Fruit fly (Drosophila melanogaster) whole organism, embryonic: Measurements from ENCODE around the gene PK1-R.

Experiments used
- Aef1 ChIP-seq: fragments of 200-800 bp; sonication (Bioruptor generic); IDR thresholded peaks from 3 replicates; pipeline ENCODE4 v1.3.6; 2022; ENCODE audit warnings: missing biosample characterization, missing genetic modification characterization
- Atf-2 ChIP-seq: fragments of 200-800 bp; sonication (Bioruptor generic); optimal IDR thresholded peaks from 2 replicates; lab custom pipeline; 2016; ENCODE audit warnings: missing biosample characterization, missing genetic modification characterization
- Atf6 ChIP-seq: fragments of 200-800 bp; sonication (Bioruptor generic); IDR thresholded peaks from 2 replicates; pipeline ENCODE4 v1.3.6; 2022; ENCODE audit warnings: missing biosample characterization, missing genetic modification characterization
- CG1024 ChIP-seq: fragments of 200-800 bp; sonication (Bioruptor generic); IDR thresholded peaks from 2 replicates; pipeline ENCODE4 v1.3.6; 2022; ENCODE audit warnings: missing biosample characterization, missing genetic modification characterization
- CG14965 ChIP-seq: fragments of 200-800 bp; sonication (Bioruptor generic); optimal IDR thresholded peaks from 2 replicates; lab custom pipeline; 2016; ENCODE audit warnings: missing biosample characterization, missing genetic modification characterization, borderline replicate concordance
- CG1529 ChIP-seq: fragments of 200-800 bp; sonication (Bioruptor generic); optimal IDR thresholded peaks from 3 replicates; lab custom pipeline; 2018; ENCODE audit warnings: missing biosample characterization, missing genetic modification characterization
- CG1603 ChIP-seq: fragments of 200-800 bp; sonication (Bioruptor generic); optimal IDR thresholded peaks from 2 replicates; lab custom pipeline; 2019; ENCODE audit warnings: missing biosample characterization, mild to moderate bottlenecking, missing genetic modification characterization, moderate library complexity
- CG17568 ChIP-seq: fragments of 200-800 bp; sonication (Bioruptor generic); optimal IDR thresholded peaks from 2 replicates; lab custom pipeline; 2018; ENCODE audit warnings: missing biosample characterization, mild to moderate bottlenecking, missing genetic modification characterization, moderate library complexity
- CG18476 ChIP-seq: fragments of 200-800 bp; sonication (Bioruptor generic); optimal IDR thresholded peaks from 2 replicates; lab custom pipeline; 2016; ENCODE audit warnings: missing biosample characterization, mild to moderate bottlenecking, missing genetic modification characterization
- CG18619 ChIP-seq: fragments of 200-800 bp; sonication (Bioruptor generic); optimal IDR thresholded peaks from 3 replicates; lab custom pipeline; 2017; ENCODE audit warnings: missing biosample characterization, mild to moderate bottlenecking, missing genetic modification characterization
- CG18764 ChIP-seq: fragments of 200-800 bp; sonication (Bioruptor generic); optimal IDR thresholded peaks from 3 replicates; lab custom pipeline; 2016; ENCODE audit warnings: missing biosample characterization, missing genetic modification characterization
- CG3065 ChIP-seq: fragments of 200-800 bp; sonication (Bioruptor generic); optimal IDR thresholded peaks from 2 replicates; lab custom pipeline; 2016; ENCODE audit warnings: missing biosample characterization, missing genetic modification characterization
- CG3847 ChIP-seq: fragments of 200-800 bp; sonication (Bioruptor generic); IDR thresholded peaks from 2 replicates; pipeline ENCODE4 v1.3.6; 2022; ENCODE audit warnings: missing biosample characterization, missing genetic modification characterization
- CG6854 ChIP-seq: fragments of 200-800 bp; sonication (Bioruptor generic); optimal IDR thresholded peaks from 3 replicates; lab custom pipeline; 2017; ENCODE audit warnings: missing biosample characterization, mild to moderate bottlenecking, missing genetic modification characterization
- CG7271 ChIP-seq: fragments of 200-800 bp; sonication (Bioruptor generic); optimal IDR thresholded peaks from 2 replicates; lab custom pipeline; 2018; ENCODE audit warnings: missing biosample characterization, mild to moderate bottlenecking, missing genetic modification characterization, moderate library complexity
- Drgx ChIP-seq: fragments of 200-800 bp; sonication (Bioruptor generic); IDR thresholded peaks from 2 replicates; pipeline ENCODE4 v1.3.6; 2022; ENCODE audit warnings: missing biosample characterization, missing genetic modification characterization
- E2f1 ChIP-seq: fragments of 200-800 bp; sonication (Bioruptor generic); IDR thresholded peaks from 2 replicates; pipeline ENCODE4 v1.3.6; 2022; ENCODE audit warnings: missing biosample characterization, missing genetic modification characterization
- Eip74EF ChIP-seq, 2 experiments: fragments of 200-800 bp in 1 of 2; fragments of >200 bp in 1 of 2; sonication (Bioruptor generic) in 1 of 2; optimal IDR thresholded peaks; 2 replicates each; lab custom pipeline; 2017 to 2019; ENCODE audit warnings: missing biosample characterization in 2 of 2, missing genetic modification characterization in 2 of 2, mild to moderate bottlenecking in 1 of 2, moderate library complexity in 1 of 2
- Fer1 ChIP-seq: fragments of 200-800 bp; sonication (Bioruptor generic); optimal IDR thresholded peaks from 2 replicates; lab custom pipeline; 2017; ENCODE audit warnings: missing biosample characterization, mild to moderate bottlenecking, missing genetic modification characterization
- GATAe ChIP-seq: fragments of 200-800 bp; sonication (Bioruptor generic); conservative IDR thresholded peaks from 2 replicates; pipeline ENCODE4 v1.3.6; 2022; ENCODE audit warnings: missing biosample characterization, missing genetic modification characterization
- HHEX ChIP-seq: fragments of 200-800 bp; sonication (Bioruptor generic); optimal IDR thresholded peaks from 3 replicates; lab custom pipeline; 2017; ENCODE audit warnings: missing biosample characterization, mild to moderate bottlenecking, missing genetic modification characterization, missing genetic modification reagents
- Mes4 ChIP-seq: fragments of 200-800 bp; sonication (Bioruptor generic); optimal IDR thresholded peaks from 2 replicates; lab custom pipeline; 2016; ENCODE audit warnings: missing biosample characterization, missing genetic modification characterization
- Myb ChIP-seq: fragments of 200-800 bp; sonication (Bioruptor generic); optimal IDR thresholded peaks from 2 replicates; lab custom pipeline; 2016; ENCODE audit warnings: missing biosample characterization, missing genetic modification characterization
- NFAT ChIP-seq: fragments of 200-800 bp; sonication (Bioruptor generic); IDR thresholded peaks from 2 replicates; pipeline ENCODE4 v1.3.6; 2022; ENCODE audit warnings: missing biosample characterization, missing genetic modification characterization
- Nf-YB ChIP-seq: fragments of 200-800 bp; sonication (Bioruptor generic); optimal IDR thresholded peaks from 3 replicates; lab custom pipeline; 2019; ENCODE audit warnings: missing biosample characterization, mild to moderate bottlenecking, missing genetic modification characterization, moderate library complexity
- Oli ChIP-seq: fragments of 200-800 bp; sonication (Bioruptor generic); optimal IDR thresholded peaks from 2 replicates; lab custom pipeline; 2018; ENCODE audit warnings: missing biosample characterization, mild to moderate bottlenecking, missing genetic modification characterization, moderate library complexity
- Rfx ChIP-seq: fragments of 200-800 bp; sonication (Bioruptor generic); IDR thresholded peaks from 2 replicates; pipeline ENCODE4 v1.3.6; 2022; ENCODE audit warnings: missing biosample characterization, missing genetic modification characterization
- Spps ChIP-seq: fragments of 200-800 bp; sonication (Bioruptor generic); optimal IDR thresholded peaks from 2 replicates; lab custom pipeline; 2018; ENCODE audit warnings: missing biosample characterization, mild to moderate bottlenecking, missing genetic modification characterization
- Trl ChIP-seq, 3 experiments: fragments of >200 bp in 2 of 3; fragments of 200-800 bp in 1 of 3; sonication (Bioruptor generic) in 1 of 3; optimal IDR thresholded peaks; 2 replicates in 1 of 3; 3 replicates in 2 of 3; lab custom pipeline; 2016 to 2017; ENCODE audit warnings: missing biosample characterization in 1 of 3, missing genetic modification characterization in 1 of 3
- ab ChIP-seq: fragments of 200-800 bp; sonication (Bioruptor generic); optimal IDR thresholded peaks from 2 replicates; lab custom pipeline; 2016; ENCODE audit warnings: missing biosample characterization, missing genetic modification characterization
- ash1 ChIP-seq: fragments of 200-800 bp; sonication (Bioruptor generic); optimal IDR thresholded peaks from 2 replicates; lab custom pipeline; 2018; ENCODE audit warnings: missing biosample characterization, mild to moderate bottlenecking, missing genetic modification characterization
- btn ChIP-seq: fragments of 200-800 bp; sonication (Bioruptor generic); optimal IDR thresholded peaks from 2 replicates; lab custom pipeline; 2016; ENCODE audit warnings: missing biosample characterization, missing genetic modification characterization
- ftz-f1 ChIP-seq: fragments of 200-800 bp; sonication (Bioruptor generic); optimal IDR thresholded peaks from 2 replicates; lab custom pipeline; 2016; ENCODE audit warnings: missing biosample characterization, missing genetic modification characterization
- fu2 ChIP-seq: fragments of 200-800 bp; sonication (Bioruptor generic); optimal IDR thresholded peaks from 2 replicates; lab custom pipeline; 2016; ENCODE audit warnings: missing biosample characterization, missing genetic modification characterization
- gt ChIP-seq: fragments of 200-800 bp; sonication (Bioruptor generic); IDR thresholded peaks from 2 replicates; pipeline ENCODE4 v1.3.6; 2022; ENCODE audit warnings: missing biosample characterization, missing genetic modification characterization
- hb ChIP-seq: fragments of 200-800 bp; sonication (Bioruptor generic); IDR thresholded peaks from 3 replicates; pipeline ENCODE4 v1.3.6; 2022; ENCODE audit warnings: missing biosample characterization, missing genetic modification characterization; ENCODE audit not compliant: partially characterized antibody
- hbn ChIP-seq: fragments of 200-800 bp; sonication (Bioruptor generic); IDR thresholded peaks from 2 replicates; pipeline ENCODE4 v1.3.6; 2022; ENCODE audit warnings: missing biosample characterization, missing genetic modification characterization; ENCODE audit not compliant: partially characterized antibody
- hth ChIP-seq: fragments of >200 bp; optimal IDR thresholded peaks from 2 replicates; lab custom pipeline; 2017; ENCODE audit warnings: inconsistent platforms
- kay ChIP-seq: fragments of 200-800 bp; sonication (Bioruptor generic); optimal IDR thresholded peaks from 2 replicates; lab custom pipeline; 2016; ENCODE audit warnings: missing biosample characterization, missing genetic modification characterization
- ro ChIP-seq: fragments of 200-800 bp; sonication (Bioruptor generic); IDR thresholded peaks from 2 replicates; pipeline ENCODE4 v1.3.6; 2022; ENCODE audit warnings: missing biosample characterization, missing genetic modification characterization
- seq ChIP-seq: fragments of 200-800 bp; sonication (Bioruptor generic); IDR thresholded peaks from 2 replicates; pipeline ENCODE4 v1.3.6; 2022; ENCODE audit warnings: missing biosample characterization, missing genetic modification characterization
- slbo ChIP-seq: fragments of 200-800 bp; sonication (Bioruptor generic); IDR thresholded peaks from 2 replicates; pipeline ENCODE4 v1.3.6; 2022; ENCODE audit warnings: missing biosample characterization, missing genetic modification characterization
- unc-4 ChIP-seq: fragments of 200-800 bp; sonication (Bioruptor generic); IDR thresholded peaks from 2 replicates; pipeline ENCODE4 v1.3.6; 2022; ENCODE audit warnings: missing biosample characterization, missing genetic modification characterization; ENCODE audit not compliant: partially characterized antibody
- zen2 ChIP-seq: fragments of 200-800 bp; sonication (Bioruptor generic); IDR thresholded peaks from 3 replicates; pipeline ENCODE4 v1.3.6; 2022; ENCODE audit warnings: missing biosample characterization, missing genetic modification characterization; ENCODE audit not compliant: partially characterized antibody
- zfh2 ChIP-seq: fragments of 200-800 bp; sonication (Bioruptor generic); optimal IDR thresholded peaks from 2 replicates; lab custom pipeline; 2016; ENCODE audit warnings: missing biosample characterization, missing genetic modification characterization

The PK1-R gene

dm6 chr3R:14053037-14053808 lies 49.7 kb downstream of the PK1-R start (continued):
- TF ChIP-seq HHEX (GFP tag; lab: Kevin White, UChicago) (peak; percentile 98), Nf-YB (GFP tag; lab: Kevin White, UChicago) (peak; percentile 84), ftz-f1 (GFP tag; lab: Kevin White, UChicago) (peak; percentile 74), hth (no peak), Rfx (GFP tag; lab: Robert Waterston, UW) (peak; percentile 99), CG18764 (peak; percentile 91), ro (GFP tag; lab: Robert Waterston, UW) (peak; percentile 96), slbo (GFP tag; lab: Robert Waterston, UW) (peak; percentile 99), zfh2 (GFP tag; lab: Kevin White, UChicago) (peak; percentile 93)

- TF ChIP-seq btn (no peak), Spps (tag; lab: Kevin White, UChicago) (no peak), Drgx (GFP tag; lab: Robert Waterston, UW) (peak; percentile 94), fu2 (GFP tag; lab: Kevin White, UChicago) (peak; percentile 91), kay (GFP tag; lab: Kevin White, UChicago) (peak; percentile 60), CG1024 (GFP tag; lab: Robert Waterston, UW) (no peak), GATAe (GFP tag; lab: Robert Waterston, UW) (peak; percentile 50; the same call in 1 of the 2 replicates), ab (GFP tag; lab: Kevin White, UChicago) (peak; percentile 4), seq (GFP tag; lab: Robert Waterston, UW) (peak; percentile 87), Myb (GFP tag; lab: Kevin White, UChicago) (peak; percentile 74), CG1529 (GFP tag; lab: Kevin White, UChicago) (peak; percentile 46), CG18619 (peak; percentile 88), CG6854 (peak; percentile 74), ash1 (no peak), Trl (optimal IDR thresholded peaks at IDR 0.05; lab: Kevin White, UChicago) (peak; percentile 29 to 79), Trl (GFP tag; optimal IDR thresholded peaks at IDR 0.05; lab: Kevin White, UChicago) (peak; percentile 75), hbn (GFP tag; lab: Robert Waterston, UW) (no peak; the same call in 1 of the 2 replicates), NFAT (peak; percentile 92), CG18476 (peak; percentile 77), zen2 (GFP tag; lab: Robert Waterston, UW) (no peak), Fer1 (GFP tag; lab: Kevin White, UChicago) (peak; percentile 89), E2f1 (GFP tag; lab: Robert Waterston, UW) (peak; percentile 80), Eip74EF (GFP tag; optimal IDR thresholded peaks at IDR 0.05; lab: Kevin White, UChicago) (peak in 1 of 2 experiments; percentile 45), CG14965 (no peak), Aef1 (GFP tag; lab: Robert Waterston, UW) (peak; percentile 83), CG7271 (no peak), Atf-2 (peak; percentile 82), CG3065 (no peak), hb (GFP tag; lab: Robert Waterston, UW) (no peak), unc-4 (GFP tag; lab: Robert Waterston, UW) (no peak), Mes4 (GFP tag; lab: Kevin White, UChicago) (no peak), Atf6 (GFP tag; lab: Robert Waterston, UW) (peak; percentile 93), gt (GFP tag; lab: Robert Waterston, UW) (0 out of 2 replicates have a peak, but pooled peaks have one; percentile 21), CG3847 (peak; percentile 95), CG1603 (tag; lab: Kevin White, UChicago) (peak; percentile 56), Oli (peak; percentile 84), CG17568 (GFP tag; lab: Kevin White, UChicago) (peak; percentile 80)
These were observed 50.5 kb downstream of the PK1-R start for dm6 chr3R:14052182-14053036.
